Worm (Caenorhabditis elegans): ENCODE measurements around the gene fbxa-194.

DNA sequence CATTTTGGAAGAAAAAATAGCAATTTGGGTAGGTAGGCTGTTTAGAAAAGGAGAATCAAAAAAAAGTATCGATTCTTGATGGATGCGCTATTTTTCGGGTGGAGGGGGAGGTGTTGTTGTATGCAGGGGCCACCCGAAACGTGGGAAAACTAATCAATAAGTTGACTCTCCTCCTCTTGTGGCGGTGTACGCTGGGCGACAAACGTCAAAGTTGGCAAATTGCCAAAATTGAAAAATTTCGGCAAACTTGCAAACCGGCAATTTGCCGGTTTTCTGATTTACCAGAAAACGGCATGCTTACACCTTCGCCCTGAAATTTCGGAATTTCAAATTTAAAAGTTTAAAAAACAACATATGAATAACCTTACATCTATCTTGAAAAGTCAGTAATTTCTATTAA is 37.5 kb downstream of the fbxa-194 start, which contains the start of gene W04E12.2:
- no peak for TF ChIP-seq aly-2 (tag; optimal IDR thresholded peaks at IDR 0.05)
- TF ChIP-seq unc-39 (tag; optimal IDR thresholded peaks at IDR 0.05), result no peak
- no peak for TF ChIP-seq nhr-42 (GFP tag; IDR thresholded peaks at IDR 0.05)
- no peak for TF ChIP-seq pha-4 (GFP tag; IDR thresholded peaks at IDR 0.05)
- no peak for TF ChIP-seq pha-4 (tag; optimal IDR thresholded peaks at IDR 0.05)
- TF ChIP-seq jun-1 (tag; optimal IDR thresholded peaks at IDR 0.05), result no peak
- TF ChIP-seq lin-38 (GFP tag; IDR thresholded peaks at IDR 0.05), result no peak
- no peak for TF ChIP-seq ces-1 (GFP tag; optimal IDR thresholded peaks at IDR 0.05)
- TF ChIP-seq ama-1 (optimal IDR thresholded peaks at IDR 0.05), result no peak
- TF ChIP-seq zfp-3 (GFP tag; conservative IDR thresholded peaks at IDR 0.05), result no peak
- no peak for TF ChIP-seq D1046.2 (GFP tag; IDR thresholded peaks at IDR 0.05)
- no peak for TF ChIP-seq Y75B8A.6 (GFP tag; IDR thresholded peaks at IDR 0.05)
